Fruit fly (Drosophila melanogaster): ENCODE results near the gene Cog1.

Gene Cog1

DNA sequence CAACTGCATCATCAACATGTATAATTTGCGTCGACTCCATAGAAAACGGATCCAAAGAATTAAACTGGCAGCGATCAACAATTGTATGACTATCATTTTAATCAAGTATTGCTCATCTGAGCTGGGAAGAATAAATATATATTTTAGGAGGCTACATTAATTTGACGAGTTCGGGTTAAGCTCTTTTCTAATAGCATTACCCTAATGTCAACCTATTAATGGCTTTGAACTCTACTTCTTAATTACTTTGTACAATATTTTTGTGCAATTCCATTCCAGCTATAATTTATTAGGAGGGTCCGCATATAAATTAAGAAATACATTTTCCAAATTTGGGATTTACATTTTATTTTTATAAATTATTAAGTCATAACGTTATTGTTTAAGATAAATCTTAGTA is 17.3 kb upstream of the Cog1 start, which contains the start of gene Cyp313a2:
Gene Cyp313a2, minus strand, starts transcription at position 101 of the 400 bp plus-strand sequence.
- TF ChIP-seq usp (GFP tag; optimal IDR thresholded peaks at IDR 0.05): no peak
- TF ChIP-seq Dll (optimal IDR thresholded peaks at IDR 0.05): no peak
- TF ChIP-seq psq (optimal IDR thresholded peaks at IDR 0.05): no peak
- TF ChIP-seq EcR (GFP tag; optimal IDR thresholded peaks at IDR 0.05): no peak
- TF ChIP-seq CG8478 (optimal IDR thresholded peaks at IDR 0.05): no peak
- TF ChIP-seq pan (optimal IDR thresholded peaks at IDR 0.05): no peak

DNA sequence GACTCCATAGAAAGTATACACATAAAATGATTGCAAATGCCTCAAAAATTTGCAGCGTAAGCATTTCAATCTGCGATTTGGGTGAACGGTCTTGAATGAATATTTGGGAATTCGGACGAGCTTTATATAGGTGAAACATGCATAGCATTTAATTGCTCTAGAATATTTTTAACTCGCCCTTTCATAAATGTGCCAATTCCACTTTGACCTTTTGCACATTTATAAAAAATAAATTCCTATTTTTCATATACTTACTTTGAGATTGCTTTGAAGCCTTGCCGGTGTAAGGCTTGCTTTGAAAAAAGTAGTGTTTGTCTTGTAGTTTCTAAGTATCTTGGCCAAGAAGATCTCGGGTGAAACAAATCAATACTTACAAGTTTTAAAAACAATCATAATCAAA is 15.1 kb upstream of the Cog1 start, which contains the start of gene Cyp313a5:
Gene Cyp313a5, minus strand, starts transcription at position 101 of the 400 bp plus-strand sequence.
- TF ChIP-seq psq (optimal IDR thresholded peaks at IDR 0.05): no peak

DNA sequence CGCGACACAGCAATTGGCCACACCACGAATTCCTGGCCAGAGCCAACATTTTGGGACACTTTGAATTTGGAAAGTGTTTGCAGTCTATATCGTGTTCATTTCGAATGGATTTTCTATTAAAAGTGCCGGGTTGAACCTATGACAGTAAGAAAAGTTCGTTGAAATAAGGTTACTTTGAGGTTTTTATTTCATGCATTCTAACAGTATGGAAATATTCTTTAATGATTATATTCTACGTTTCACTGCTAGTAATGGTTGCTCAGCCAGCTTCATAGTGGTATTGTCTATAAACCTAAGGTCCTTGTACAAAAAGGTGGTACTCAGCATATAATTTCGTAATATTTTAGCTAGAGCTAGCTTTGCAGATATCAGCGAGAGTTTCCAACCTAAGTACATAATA is 13.1 kb upstream of the Cog1 start, which contains the start of gene Pglym87:
Gene Pglym87, minus strand, starts transcription at position 101 of the 400 bp plus-strand sequence.
- no peak for TF ChIP-seq CG8478 (optimal IDR thresholded peaks at IDR 0.05)
- no peak for TF ChIP-seq pan (optimal IDR thresholded peaks at IDR 0.05)
- no peak for TF ChIP-seq psq (optimal IDR thresholded peaks at IDR 0.05)
- no peak for TF ChIP-seq usp (GFP tag; optimal IDR thresholded peaks at IDR 0.05)
- no peak for TF ChIP-seq Dll (optimal IDR thresholded peaks at IDR 0.05)
- no peak for TF ChIP-seq EcR (GFP tag; optimal IDR thresholded peaks at IDR 0.05)

DNA sequence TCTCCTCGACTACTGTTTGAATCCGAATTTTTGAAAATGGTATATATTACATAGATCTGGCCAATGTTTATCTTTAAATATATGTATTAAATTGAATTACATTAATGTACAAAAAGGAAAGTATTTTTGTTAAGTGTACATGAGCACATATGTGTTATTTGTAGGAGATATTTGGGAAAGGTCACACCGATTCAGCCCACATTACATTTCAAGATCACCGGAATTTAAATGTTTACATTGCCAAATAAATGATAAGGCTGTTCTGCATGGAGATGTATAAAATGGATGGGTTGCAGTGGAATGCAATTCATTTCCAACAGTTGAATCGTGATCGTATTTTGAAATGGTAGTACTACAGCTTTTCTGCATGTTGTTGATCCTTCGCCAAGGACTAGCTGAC is 9.6 kb upstream of the Cog1 start, which contains the start of gene CG3916:
Gene CG3916, plus strand, starts transcription at position 301 of the 400 bp plus-strand sequence.
- TF ChIP-seq pan (optimal IDR thresholded peaks at IDR 0.05): no peak
- TF ChIP-seq usp (GFP tag; optimal IDR thresholded peaks at IDR 0.05): no peak
- TF ChIP-seq CG8478 (optimal IDR thresholded peaks at IDR 0.05): no peak
- TF ChIP-seq psq (optimal IDR thresholded peaks at IDR 0.05): no peak
- TF ChIP-seq EcR (GFP tag; optimal IDR thresholded peaks at IDR 0.05): no peak
- no peak for TF ChIP-seq Dll (optimal IDR thresholded peaks at IDR 0.05)

DNA sequence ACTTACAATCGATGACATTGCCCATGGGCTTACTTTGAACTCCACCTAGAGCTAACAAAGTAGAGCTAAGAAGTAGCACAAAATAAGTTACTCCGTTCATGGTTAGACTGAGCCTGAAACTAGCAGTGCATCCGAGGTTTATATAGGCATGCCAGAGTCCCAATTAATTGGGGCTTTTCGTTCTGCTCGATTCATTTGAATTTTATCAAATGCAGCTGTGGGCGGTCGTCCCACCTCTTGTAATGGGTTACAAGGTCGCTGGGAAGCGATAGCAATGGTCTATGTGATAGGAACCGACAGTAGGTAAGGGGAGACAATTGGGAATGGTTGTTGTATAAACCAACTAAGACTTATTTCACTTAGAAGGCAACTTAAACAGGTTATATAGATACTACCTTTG is 6.8 kb upstream of the Cog1 start, which contains the start of gene CG12256:
Gene CG12256, minus strand, starts transcription at position 101 of the 400 bp plus-strand sequence.
- TF ChIP-seq Dll (optimal IDR thresholded peaks at IDR 0.05): no peak
- no peak for TF ChIP-seq usp (GFP tag; optimal IDR thresholded peaks at IDR 0.05)
- TF ChIP-seq psq (optimal IDR thresholded peaks at IDR 0.05): no peak
- no peak for TF ChIP-seq CG8478 (optimal IDR thresholded peaks at IDR 0.05)
- TF ChIP-seq pan (optimal IDR thresholded peaks at IDR 0.05): no peak
- no peak for TF ChIP-seq EcR (GFP tag; optimal IDR thresholded peaks at IDR 0.05)

DNA sequence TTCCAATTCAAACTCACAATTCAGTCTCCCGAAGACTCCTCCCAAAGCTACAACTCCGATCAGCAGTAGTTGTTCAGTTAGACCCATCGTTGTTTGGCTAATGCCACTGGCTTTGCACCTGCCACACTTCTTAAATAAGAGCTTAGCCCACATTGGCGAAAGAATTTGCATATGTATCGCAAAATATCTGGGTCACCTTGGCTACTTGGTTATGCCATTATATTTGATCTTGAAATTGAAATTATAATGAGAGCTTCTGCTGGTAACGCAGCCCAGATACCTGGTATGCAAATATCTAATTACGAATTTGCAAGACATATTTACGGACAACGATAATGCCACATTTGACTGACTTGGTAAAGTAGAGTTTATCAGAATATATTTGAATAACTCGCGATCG is 5.4 kb upstream of the Cog1 start, which contains the start of gene CG17404:
Gene CG17404, minus strand, starts transcription at position 101 of the 400 bp plus-strand sequence.
- TF ChIP-seq Dll (optimal IDR thresholded peaks at IDR 0.05): no peak
- TF ChIP-seq CG8478 (optimal IDR thresholded peaks at IDR 0.05): no peak
- TF ChIP-seq pan (optimal IDR thresholded peaks at IDR 0.05): no peak
- no peak for TF ChIP-seq psq (optimal IDR thresholded peaks at IDR 0.05)
- TF ChIP-seq usp (GFP tag; optimal IDR thresholded peaks at IDR 0.05): no peak
- no peak for TF ChIP-seq EcR (GFP tag; optimal IDR thresholded peaks at IDR 0.05)

DNA sequence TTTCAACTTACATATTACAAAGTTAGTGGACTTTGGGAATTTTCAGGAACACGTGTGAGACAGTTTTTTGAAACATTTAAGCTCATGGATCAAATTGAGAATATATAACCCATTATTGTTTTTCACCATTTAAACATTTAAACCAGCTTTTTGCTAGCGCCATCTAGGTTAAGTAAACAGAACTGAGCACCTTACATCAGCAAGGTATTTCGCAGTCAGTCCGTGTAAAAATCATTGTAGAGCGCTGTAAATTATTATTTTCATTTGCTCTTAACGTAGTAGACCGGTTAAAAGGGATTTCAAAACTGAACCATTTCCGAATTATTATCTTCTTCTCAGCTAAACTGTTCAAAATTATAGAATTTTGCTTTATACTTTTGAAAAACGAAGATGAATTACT is 2.6 kb upstream of the Cog1 start, which contains the start of gene Rsbp15:
Gene Rsbp15, plus strand, starts transcription at position 295 of the 400 bp plus-strand sequence.
- no peak for TF ChIP-seq psq (optimal IDR thresholded peaks at IDR 0.05)
- no peak for TF ChIP-seq Dll (optimal IDR thresholded peaks at IDR 0.05)
- TF ChIP-seq CG8478 (optimal IDR thresholded peaks at IDR 0.05): no peak

DNA sequence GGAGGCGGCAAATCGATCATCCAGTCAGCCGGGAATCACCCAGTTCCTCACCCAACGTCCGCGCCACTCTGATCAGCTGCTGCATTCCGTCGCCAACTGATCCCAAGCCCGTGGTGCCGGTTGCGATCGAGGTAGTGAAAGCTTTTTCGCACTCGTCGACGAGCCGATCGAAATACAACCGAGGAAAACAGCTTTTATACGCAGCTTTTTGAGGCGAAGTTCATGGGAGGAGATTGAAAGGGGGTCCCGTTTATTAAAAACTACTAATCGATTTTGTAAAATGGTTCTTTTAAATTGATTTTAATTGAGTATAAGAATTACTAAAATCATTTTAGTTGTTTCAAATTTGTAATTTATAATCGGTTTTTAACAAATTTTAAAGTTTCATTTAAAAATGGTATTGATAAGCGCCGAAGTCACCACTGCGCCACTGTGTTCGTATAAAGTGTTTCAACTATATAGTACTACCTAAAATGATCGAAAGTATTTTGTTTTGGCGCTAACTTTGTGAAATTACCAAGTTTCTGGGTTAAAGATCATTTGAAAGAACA is 2.0 kb upstream of the Cog1 start, which contains the start of gene CG4860:
Gene CG4860, minus strand, starts transcription at position 99 of the 551 bp plus-strand sequence.
- TF ChIP-seq pan (optimal IDR thresholded peaks at IDR 0.05): no peak
- TF ChIP-seq usp (GFP tag; optimal IDR thresholded peaks at IDR 0.05): no peak
- TF ChIP-seq psq (optimal IDR thresholded peaks at IDR 0.05): no peak
- TF ChIP-seq Dll (optimal IDR thresholded peaks at IDR 0.05): no peak
- no peak for TF ChIP-seq EcR (GFP tag; optimal IDR thresholded peaks at IDR 0.05)
- no peak for TF ChIP-seq CG8478 (optimal IDR thresholded peaks at IDR 0.05)

DNA sequence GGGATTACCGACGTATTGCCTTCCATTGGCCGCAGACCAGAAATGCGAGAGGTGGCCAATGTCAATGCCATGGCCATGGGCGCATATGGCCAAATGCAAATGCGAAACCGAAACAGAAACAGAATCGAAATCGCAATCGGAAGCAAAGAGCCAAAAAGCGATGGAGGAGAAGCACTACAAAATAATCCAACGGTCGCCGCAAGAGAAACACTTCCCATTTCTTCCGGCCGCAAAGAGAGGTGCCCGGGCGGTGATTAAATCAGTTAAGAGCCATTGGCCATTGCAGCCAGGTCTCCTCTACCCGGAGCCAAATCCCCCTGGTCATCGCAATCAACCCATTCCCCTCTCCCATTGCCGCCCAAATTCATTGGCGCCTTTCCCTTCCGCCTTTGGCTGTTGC is 5.3 kb downstream of the Cog1 start, which contains the start of gene CG14742:
Gene CG14742, plus strand, starts transcription at position 301 of the 400 bp plus-strand sequence.
- no peak for TF ChIP-seq psq (optimal IDR thresholded peaks at IDR 0.05)
- TF ChIP-seq usp (GFP tag; optimal IDR thresholded peaks at IDR 0.05): no peak

DNA sequence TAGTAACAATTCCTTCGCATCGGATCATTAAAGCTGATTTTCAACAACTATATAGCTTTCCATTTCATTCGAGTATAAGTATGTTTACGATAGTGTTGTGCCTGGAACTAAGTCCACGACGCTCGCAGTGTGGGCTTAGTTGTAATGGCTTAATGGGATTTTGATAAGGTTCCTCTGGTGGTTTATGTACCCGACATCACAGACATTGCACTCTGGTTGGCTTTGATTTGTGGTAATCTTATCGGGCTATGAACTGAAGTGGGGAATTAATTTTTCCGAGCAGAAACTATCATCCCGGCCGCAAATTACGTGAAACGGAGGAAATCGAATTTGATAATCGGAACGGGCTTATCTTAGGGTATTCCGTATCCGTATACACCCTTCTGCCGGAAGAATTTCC is 7.9 kb downstream of the Cog1 start:
- TF ChIP-seq psq (optimal IDR thresholded peaks at IDR 0.05): no peak
- no peak for TF ChIP-seq pan (optimal IDR thresholded peaks at IDR 0.05)
- no peak for TF ChIP-seq Dll (optimal IDR thresholded peaks at IDR 0.05)

DNA sequence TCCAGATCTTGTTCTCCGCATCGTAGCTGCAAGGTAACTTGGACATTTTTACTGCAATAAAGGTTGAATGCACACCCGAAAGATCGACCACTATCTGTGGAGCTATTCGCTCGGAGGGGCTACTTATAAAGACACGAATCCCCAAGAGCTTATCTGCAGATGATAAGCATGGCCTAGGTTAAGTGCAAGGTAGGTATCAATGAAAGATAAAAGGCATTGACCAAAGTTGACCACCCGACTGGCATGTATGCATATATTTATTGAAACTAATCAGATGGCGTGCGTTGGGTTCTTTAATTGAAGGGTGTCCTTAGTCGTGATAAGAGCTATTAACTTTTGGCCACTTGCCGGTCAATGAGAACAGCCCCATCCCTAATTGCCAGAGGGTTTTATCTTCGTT is 9.2 kb downstream of the Cog1 start, which contains the start of gene CG4830:
Gene CG4830, minus strand, starts transcription at position 101 of the 400 bp plus-strand sequence.
- TF ChIP-seq CG8478 (optimal IDR thresholded peaks at IDR 0.05) (no peak), pan (optimal IDR thresholded peaks at IDR 0.05) (no peak), usp (GFP tag; optimal IDR thresholded peaks at IDR 0.05) (no peak), psq (optimal IDR thresholded peaks at IDR 0.05) (no peak), EcR (GFP tag; optimal IDR thresholded peaks at IDR 0.05) (no peak), Dll (optimal IDR thresholded peaks at IDR 0.05) (no peak)

DNA sequence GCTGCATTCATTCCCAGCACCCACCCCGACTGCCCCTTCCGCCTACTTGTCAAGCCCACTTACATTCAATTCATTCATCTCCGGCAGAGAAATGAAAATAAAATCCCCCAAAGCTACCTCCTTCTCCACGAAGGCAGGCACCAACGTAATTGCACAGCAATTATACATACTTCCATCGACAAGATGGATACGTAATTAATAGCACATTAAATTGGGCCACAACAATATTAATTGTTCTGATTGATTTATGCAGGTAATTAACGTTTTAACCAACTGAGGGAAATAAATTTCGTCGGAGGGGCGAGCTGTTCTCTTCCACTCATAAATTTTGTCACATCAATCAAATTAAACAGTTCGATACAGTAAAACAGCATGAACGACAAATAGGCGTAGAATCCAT is 21.8 kb downstream of the Cog1 start, which contains the start of gene Adk1:
Gene Adk1, plus strand, starts transcription at position 301 of the 400 bp plus-strand sequence.
- TF ChIP-seq EcR (GFP tag; optimal IDR thresholded peaks at IDR 0.05) (no peak), usp (GFP tag; optimal IDR thresholded peaks at IDR 0.05) (no peak), pan (optimal IDR thresholded peaks at IDR 0.05) (no peak), psq (optimal IDR thresholded peaks at IDR 0.05) (no peak), CG8478 (optimal IDR thresholded peaks at IDR 0.05) (no peak), Dll (optimal IDR thresholded peaks at IDR 0.05) (no peak)

DNA sequence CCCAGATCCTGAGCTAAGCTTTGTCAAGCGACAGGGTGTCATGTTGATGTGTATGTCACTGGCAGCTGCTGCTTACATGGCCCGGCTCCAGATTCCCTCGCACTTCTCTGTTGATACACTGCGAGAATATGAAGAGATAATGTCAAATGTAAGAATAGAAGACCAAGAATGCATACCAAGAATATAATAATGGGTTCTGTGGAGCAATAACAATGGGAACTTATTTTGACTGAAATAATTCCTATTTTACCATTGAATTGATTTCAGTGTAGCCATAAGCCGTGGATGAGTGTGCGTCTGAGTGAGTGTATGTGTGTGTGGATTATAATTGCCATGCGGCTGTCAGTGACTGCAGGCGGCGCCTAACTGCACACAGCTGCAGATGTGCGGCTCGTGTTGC is 23.4 kb downstream of the Cog1 start:
- no peak for TF ChIP-seq Dll (optimal IDR thresholded peaks at IDR 0.05)
- no peak for TF ChIP-seq psq (optimal IDR thresholded peaks at IDR 0.05)
- TF ChIP-seq EcR (GFP tag; optimal IDR thresholded peaks at IDR 0.05): no peak
- TF ChIP-seq pan (optimal IDR thresholded peaks at IDR 0.05): no peak
- TF ChIP-seq CG8478 (optimal IDR thresholded peaks at IDR 0.05): no peak
- no peak for TF ChIP-seq usp (GFP tag; optimal IDR thresholded peaks at IDR 0.05)
